Fruit fly (Drosophila melanogaster) S2 (cell line): ENCODE results near the gene ush.
"Not testable (repeated sequence)": the region's sequence is repeated elsewhere in the genome, so short reads cannot be mapped to it uniquely, and the experiment has no call there.

Experiments used
- CG8478 ChIP-seq: fragments of >200 bp; optimal IDR thresholded peaks from 2 replicates; lab custom pipeline; 2018
- CTCF ChIP-seq, 2 experiments: fragments of >200 bp; optimal IDR thresholded peaks; 2 replicates each; lab custom pipeline; 2018

ush gene

DNA sequence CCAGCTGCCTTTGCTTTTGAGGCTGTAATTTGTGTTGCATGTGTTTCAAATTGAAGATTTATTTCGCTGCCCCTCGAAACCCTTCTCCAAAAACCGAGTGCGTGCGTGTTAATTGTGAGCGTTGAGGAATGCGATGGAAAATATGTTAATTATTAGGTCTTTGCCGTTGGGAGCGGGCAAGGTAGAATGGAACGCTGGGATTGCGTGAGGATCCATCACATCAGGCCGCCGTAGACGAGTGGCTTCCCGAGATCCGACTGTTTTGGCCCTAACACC lies 34.6 kb upstream of the ush start:
- TF ChIP-seq CG8478 (lab: Kevin White, UChicago) (no peak), CTCF (optimal IDR thresholded peaks at IDR 0.05; lab: Kevin White, UChicago) (no peak)

DNA sequence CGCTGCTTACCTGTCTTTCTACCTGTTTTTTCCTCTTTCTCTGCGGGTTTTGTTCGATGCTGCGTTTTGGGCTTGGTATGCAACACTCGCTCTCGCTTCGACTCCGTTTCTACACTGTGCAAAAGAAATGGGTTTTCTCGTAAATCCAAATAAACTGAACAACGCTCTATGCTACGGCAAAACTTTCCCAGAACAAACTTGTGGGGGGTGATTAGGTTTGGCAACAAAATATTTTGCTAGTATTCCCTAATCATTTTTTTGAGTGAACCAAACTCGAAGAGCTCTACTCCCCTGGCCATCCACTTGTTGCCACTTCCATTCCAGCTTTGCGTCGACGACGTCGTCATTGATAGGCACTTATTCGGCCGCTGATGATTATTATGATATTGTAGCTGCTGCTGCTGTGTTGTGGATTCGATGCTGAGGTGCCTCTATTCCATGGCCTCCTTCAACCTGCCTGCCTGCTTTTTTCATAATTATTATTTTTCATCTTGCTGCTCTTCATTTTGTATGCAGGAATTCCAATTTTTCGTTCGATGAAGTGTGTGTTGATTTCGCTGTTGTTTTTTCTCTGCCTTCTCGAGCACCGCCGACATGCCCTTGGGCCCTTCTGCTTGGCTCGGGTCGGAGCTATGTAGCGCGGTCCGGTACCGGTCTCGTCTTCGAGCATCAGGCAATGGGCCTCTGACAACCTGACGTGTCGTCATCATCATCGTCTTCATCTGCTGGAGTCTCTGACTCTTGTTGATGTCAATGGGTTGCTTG lies 33.9 kb upstream of the ush start:
- TF ChIP-seq CTCF (optimal IDR thresholded peaks at IDR 0.05; lab: Kevin White, UChicago) (no peak), CG8478 (lab: Kevin White, UChicago) (no peak)

- TF ChIP-seq CG8478 (lab: Kevin White, UChicago) (no peak), CTCF (optimal IDR thresholded peaks at IDR 0.05; lab: Kevin White, UChicago) (no peak)
Observed at dm6 chr2L:447124-447523, 28.9 kb upstream of the ush start.

dm6 chr2L:451705-452472 lies 24.1 kb upstream of the ush start:
- TF ChIP-seq CG8478 (lab: Kevin White, UChicago) (no peak), CTCF (optimal IDR thresholded peaks at IDR 0.05; lab: Kevin White, UChicago) (no peak)

DNA sequence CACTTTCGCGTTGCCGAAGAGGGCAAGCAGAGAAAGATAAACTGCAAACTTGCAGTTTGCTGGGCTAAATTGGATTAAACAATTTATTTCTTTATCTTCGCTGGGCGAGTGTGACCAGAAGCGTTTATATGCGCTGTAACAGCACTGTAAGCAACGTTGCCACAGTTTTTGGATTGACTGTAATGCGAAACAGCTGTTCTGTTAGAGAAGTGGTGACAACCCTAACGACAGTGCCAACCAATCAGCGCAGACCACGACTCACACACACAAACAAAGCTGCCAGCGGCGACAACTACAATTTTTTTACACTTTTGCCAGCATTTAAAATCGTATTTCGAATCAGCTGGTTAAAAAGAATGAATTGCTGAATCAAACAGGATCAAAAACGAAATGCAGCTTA lies 23.1 kb upstream of the ush start, which contains the start of the genes crq and shv:
Gene crq (minus strand): TSS at position 153 of the 400 bp plus-strand sequence.
Gene shv (plus strand): TSS at position 237 of the 400 bp plus-strand sequence.
- TF ChIP-seq CG8478 (lab: Kevin White, UChicago), result no peak
- TF ChIP-seq CTCF (optimal IDR thresholded peaks at IDR 0.05; lab: Kevin White, UChicago), result peak in 1 of 2 experiments; percentile 39

DNA sequence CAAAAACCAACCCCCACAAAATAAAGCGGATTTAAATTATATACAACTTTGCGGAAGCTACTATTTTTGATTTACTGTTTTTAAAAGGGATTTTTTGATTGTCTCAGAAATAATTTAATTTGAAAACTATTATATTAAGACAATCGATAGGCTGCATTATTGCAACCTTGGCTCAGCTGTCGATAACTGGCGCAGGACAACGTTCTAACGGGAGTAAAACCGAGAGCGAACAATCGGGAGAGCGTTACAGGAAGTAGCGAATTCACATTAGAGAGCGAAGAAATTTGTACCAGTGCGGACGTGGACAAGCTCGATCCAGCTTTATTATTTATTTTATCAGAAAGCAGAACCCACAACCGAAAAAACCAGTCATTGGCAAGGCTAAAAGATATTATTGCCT lies 20.7 kb upstream of the ush start, which contains the start of gene CG4133:
Gene CG4133 (plus strand): TSS at position 258 of the 400 bp plus-strand sequence.
- not testable (repeated sequence) for TF ChIP-seq CG8478 (lab: Kevin White, UChicago); CTCF (optimal IDR thresholded peaks at IDR 0.05; lab: Kevin White, UChicago)

dm6 chr2L:455738-456137 lies 20.3 kb upstream of the ush start:
- TF ChIP-seq CG8478 (lab: Kevin White, UChicago), result no peak
- TF ChIP-seq CTCF (optimal IDR thresholded peaks at IDR 0.05; lab: Kevin White, UChicago), result no peak

DNA sequence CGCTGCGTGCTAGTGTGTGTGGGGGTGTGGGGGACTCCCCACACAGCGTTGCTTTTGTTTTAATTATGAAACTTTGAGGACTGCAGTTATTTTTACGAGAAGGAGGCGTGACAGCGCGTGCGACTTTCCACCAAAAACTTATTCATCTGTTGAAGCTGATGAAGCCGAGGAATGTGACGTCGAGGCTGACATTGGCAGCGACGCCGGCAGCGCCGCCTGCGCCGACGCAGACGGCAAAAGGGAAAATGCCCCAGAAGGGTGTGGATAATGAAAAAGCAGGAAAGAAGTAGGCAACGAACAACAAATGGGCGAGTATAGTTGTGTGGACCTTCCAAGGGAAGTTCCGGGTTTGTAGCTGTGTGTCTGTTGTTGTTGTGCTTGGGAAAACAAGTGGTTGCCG lies 8.3 kb upstream of the ush start:
- no peak for TF ChIP-seq CG8478 (lab: Kevin White, UChicago)
- no peak for TF ChIP-seq CTCF (optimal IDR thresholded peaks at IDR 0.05; lab: Kevin White, UChicago)

DNA sequence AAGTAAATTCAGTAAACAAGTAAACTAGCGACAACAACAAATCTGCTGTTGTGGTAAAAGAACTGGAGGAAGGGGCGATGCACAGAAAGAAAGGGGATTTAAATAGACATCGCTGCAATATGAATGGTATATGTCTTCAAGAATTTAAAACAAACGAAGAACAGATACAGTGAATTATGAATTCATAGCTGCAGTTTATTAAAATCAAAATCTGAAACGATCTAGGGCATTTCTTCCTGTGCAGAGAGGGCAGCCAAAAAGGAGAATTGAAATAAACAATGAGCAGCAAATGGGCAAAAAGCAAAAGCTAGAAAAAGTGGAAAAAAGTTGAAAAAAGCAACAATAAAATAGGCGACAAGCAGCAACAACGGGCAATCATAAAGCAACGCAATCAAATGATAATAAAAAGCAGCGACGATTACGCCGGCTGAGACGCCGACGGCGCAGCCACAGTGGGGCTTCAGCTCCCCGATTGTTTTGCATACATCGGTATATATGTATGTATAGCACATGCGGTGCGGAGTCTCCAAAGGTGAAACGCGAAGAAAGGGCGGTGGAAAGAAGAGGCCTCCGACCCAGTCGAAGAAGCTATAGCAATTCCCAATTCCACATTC lies 7.2 kb upstream of the ush start:
- TF ChIP-seq CTCF (optimal IDR thresholded peaks at IDR 0.05; lab: Kevin White, UChicago) (no peak), CG8478 (lab: Kevin White, UChicago) (no peak)

DNA sequence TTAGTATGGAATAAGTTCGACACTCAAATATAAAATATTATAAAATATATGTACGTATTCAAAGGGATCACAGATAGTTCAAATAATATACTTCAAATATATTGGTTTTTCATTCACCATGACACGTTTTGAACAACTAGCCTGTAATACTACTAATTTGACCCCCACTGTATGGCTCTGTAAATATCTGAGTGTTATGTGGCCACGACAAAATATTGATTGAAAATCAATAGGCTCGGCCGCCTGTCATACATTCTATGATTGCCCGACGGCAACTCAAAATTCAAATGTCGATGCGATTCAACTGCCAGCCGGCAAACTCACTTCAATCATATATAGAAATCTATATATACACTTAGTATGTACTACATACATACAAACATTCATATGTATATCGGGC lies 6.1 kb upstream of the ush start:
- TF ChIP-seq CG8478 (lab: Kevin White, UChicago), result no peak
- TF ChIP-seq CTCF (optimal IDR thresholded peaks at IDR 0.05; lab: Kevin White, UChicago), result no peak

- TF ChIP-seq CG8478 (lab: Kevin White, UChicago), result no peak
- no peak for TF ChIP-seq CTCF (optimal IDR thresholded peaks at IDR 0.05; lab: Kevin White, UChicago)
Observed at dm6 chr2L:470336-470934, 5.6 kb upstream of the ush start.

DNA sequence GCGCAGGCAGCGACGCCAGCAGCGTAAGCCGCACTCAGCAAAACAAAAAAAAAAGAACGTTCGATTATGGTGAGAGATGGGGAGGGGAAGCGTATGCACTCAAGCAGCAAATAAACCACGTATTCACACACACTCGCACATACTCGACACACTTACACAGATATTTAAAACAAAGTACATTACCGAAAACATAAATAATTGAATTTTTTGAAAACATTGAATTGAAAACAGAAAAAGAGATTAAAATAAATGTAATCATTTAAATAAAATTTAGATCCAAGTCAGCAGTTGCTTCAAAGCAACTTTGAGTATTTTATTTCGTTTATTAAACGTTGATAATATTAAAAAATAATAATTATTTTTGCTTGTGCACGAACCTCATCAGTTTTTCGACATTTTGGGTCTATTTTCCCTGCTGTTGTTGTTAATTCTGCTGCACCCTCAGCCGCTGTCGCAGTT lies 5.0 kb upstream of the ush start:
- TF ChIP-seq CTCF (optimal IDR thresholded peaks at IDR 0.05; lab: Kevin White, UChicago) (no peak), CG8478 (lab: Kevin White, UChicago) (no peak)

dm6 chr2L:472073-472590 lies 3.9 kb upstream of the ush start, which contains the start of gene CG4297:
Gene CG4297 (minus strand): TSS chr2L:472200.
- no peak for TF ChIP-seq CG8478 (lab: Kevin White, UChicago)
- TF ChIP-seq CTCF (optimal IDR thresholded peaks at IDR 0.05; lab: Kevin White, UChicago), result no peak

DNA sequence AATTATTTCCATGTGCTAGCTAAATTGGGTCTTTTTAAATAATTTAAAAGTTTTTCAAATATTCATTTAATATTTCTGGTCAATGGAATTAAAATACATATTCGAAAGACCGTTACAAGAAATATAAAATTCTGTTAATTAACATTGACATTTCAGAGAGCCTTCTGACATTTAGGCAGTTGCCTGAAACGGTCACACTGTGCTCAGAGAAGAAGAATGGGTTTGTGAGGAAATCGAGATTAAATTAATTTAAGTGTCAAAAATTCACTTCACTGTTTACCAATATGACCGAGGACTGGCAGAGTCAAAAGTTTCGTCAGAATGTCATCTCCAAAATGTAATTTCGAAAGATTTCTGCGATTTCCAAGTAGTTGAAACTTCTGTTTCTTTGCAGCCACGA lies 3.2 kb upstream of the ush start, which contains the start of gene MED15:
Gene MED15 (plus strand): TSS at position 185 of the 400 bp plus-strand sequence.
- no peak for TF ChIP-seq CTCF (optimal IDR thresholded peaks at IDR 0.05; lab: Kevin White, UChicago)
- no peak for TF ChIP-seq CG8478 (lab: Kevin White, UChicago)
